Fruit fly (Drosophila melanogaster): ENCODE results near the gene Dnaaf6.

The Dnaaf6 gene

dm6 chr3L:14708053-14708452 lies 23.5 kb downstream of the Dnaaf6 start (continued):
- TF ChIP-seq kah (GFP tag; optimal IDR thresholded peaks at IDR 0.05) (no peak), CG18476 (GFP tag; optimal IDR thresholded peaks at IDR 0.05) (peak; percentile 41), CG5245 (GFP tag; optimal IDR thresholded peaks at IDR 0.05) (no peak), unpg (GFP tag; optimal IDR thresholded peaks at IDR 0.05) (peak; percentile 33), fu2 (GFP tag; optimal IDR thresholded peaks at IDR 0.05) (peak; percentile 1), Sox102F (GFP tag; optimal IDR thresholded peaks at IDR 0.05) (peak; percentile 46), sens (GFP tag) (peak; percentile 90), chif (GFP tag; optimal IDR thresholded peaks at IDR 0.05) (peak in 1 of 2 experiments; percentile 64), Mad (GFP tag; optimal IDR thresholded peaks at IDR 0.05) (no peak), esg (GFP tag; conservative IDR thresholded peaks at IDR 0.05) (no peak), Spps (tag; optimal IDR thresholded peaks at IDR 0.05) (no peak), CG10959 (GFP tag; IDR thresholded peaks at IDR 0.05) (no peak), CG13894 (tag; optimal IDR thresholded peaks at IDR 0.05) (peak; percentile 45), caup (GFP tag; optimal IDR thresholded peaks at IDR 0.05; ENCODE audit: severe bottlenecking) (peak; percentile 59), CoRest (tag; optimal IDR thresholded peaks at IDR 0.05) (peak; percentile 35), ci (GFP tag; IDR thresholded peaks at IDR 0.05) (0 out of 3 replicates have a peak, but pooled peaks have one; percentile 43), fd64A (GFP tag; optimal IDR thresholded peaks at IDR 0.05) (peak; percentile 9), CG7963 (GFP tag; IDR thresholded peaks at IDR 0.05; ENCODE audit: partially characterized antibody) (no peak), CG12236 (GFP tag; optimal IDR thresholded peaks at IDR 0.05) (peak; percentile 24), CG2120 (GFP tag; optimal IDR thresholded peaks at IDR 0.05) (peak; percentile 65), sug (tag; optimal IDR thresholded peaks at IDR 0.05) (peak; percentile 4), CG16863 (GFP tag; optimal IDR thresholded peaks at IDR 0.05) (no peak), PHDP (tag; optimal IDR thresholded peaks at IDR 0.05) (peak; percentile 70), B-H2 (GFP tag; optimal IDR thresholded peaks at IDR 0.05) (peak; percentile 36), ind (GFP tag; optimal IDR thresholded peaks at IDR 0.05) (no peak), HmgD (GFP tag; optimal IDR thresholded peaks at IDR 0.05) (no peak), CG15011 (GFP tag; optimal IDR thresholded peaks at IDR 0.05) (peak; percentile 54), Fer3 (tag; optimal IDR thresholded peaks at IDR 0.05) (peak; percentile 67), pum (GFP tag; optimal IDR thresholded peaks at IDR 0.05) (peak; percentile 0), Hmr (GFP tag; optimal IDR thresholded peaks at IDR 0.05) (peak; percentile 69), gcm (GFP tag; optimal IDR thresholded peaks at IDR 0.05) (no peak), CG9817 (tag; optimal IDR thresholded peaks at IDR 0.05) (peak; percentile 25), jigr1 (GFP tag; IDR thresholded peaks at IDR 0.05) (no peak), dmrt99B (tag; optimal IDR thresholded peaks at IDR 0.05) (peak; percentile 44), sr (GFP tag; IDR thresholded peaks at IDR 0.05) (no peak), tll (GFP tag; optimal IDR thresholded peaks at IDR 0.05) (no peak), CG3281 (GFP tag; optimal IDR thresholded peaks at IDR 0.05) (peak; percentile 65), Lhr (GFP tag; optimal IDR thresholded peaks at IDR 0.05) (no peak), Hr51 (GFP tag; optimal IDR thresholded peaks at IDR 0.05) (peak in 1 of 2 experiments; percentile 33), CG10366 (GFP tag; IDR thresholded peaks at IDR 0.05) (no peak), Hey (tag; optimal IDR thresholded peaks at IDR 0.05) (peak; percentile 27), nau (GFP tag; optimal IDR thresholded peaks at IDR 0.05) (peak; percentile 14), CG8281 (tag; optimal IDR thresholded peaks at IDR 0.05) (peak; percentile 37), gem (tag; optimal IDR thresholded peaks at IDR 0.05) (peak; percentile 54), crc (GFP tag; optimal IDR thresholded peaks at IDR 0.05) (no peak), CG10147 (GFP tag; optimal IDR thresholded peaks at IDR 0.05) (peak; percentile 54), CG32767 (GFP tag; IDR thresholded peaks at IDR 0.05) (0 out of 2 replicates have a peak, but pooled peaks have one; percentile 13), CG16813 (GFP tag; IDR thresholded peaks at IDR 0.05; ENCODE audit: partially characterized antibody) (no peak), lbe (GFP tag; optimal IDR thresholded peaks at IDR 0.05) (peak; percentile 44), zf30C (GFP tag; optimal IDR thresholded peaks at IDR 0.05) (no peak)
